Worm (Caenorhabditis elegans) whole organism, young adult: ENCODE measurements around the gene oac-24.
A peak's percentile ranks its signal among the peaks of the same experiment; 100 is the strongest.

ENCODE experiments used
- B0336.3 ChIP-seq: fragments of 200-800 bp; sonication (Bioruptor generic); IDR thresholded peaks from 2 replicates; pipeline ENCODE4 v1.3.6; 2022; ENCODE audit warnings: missing genetic modification characterization, missing compliant biosample characterization
- D2030.7 ChIP-seq: fragments of 200-800 bp; sonication (Bioruptor generic); IDR thresholded peaks from 2 replicates; pipeline ENCODE4 v1.3.6; 2022; ENCODE audit warnings: missing genetic modification reagents, missing genetic modification characterization, missing compliant biosample characterization
- F10E7.11 ChIP-seq: sonication (generic microtip); optimal IDR thresholded peaks from 2 replicates; lab custom pipeline; 2017; ENCODE audit warnings: mild to moderate bottlenecking, missing genetic modification characterization, moderate library complexity, missing compliant biosample characterization
- F23B12.7 ChIP-seq: sonication (generic microtip); optimal IDR thresholded peaks from 2 replicates; lab custom pipeline; 2017; ENCODE audit warnings: missing genetic modification characterization, mild to moderate bottlenecking, missing compliant biosample characterization, antibody characterized with exemption, moderate library complexity; ENCODE audit not compliant: insufficient read depth
- F33H1.4 ChIP-seq: fragments of 200-800 bp; sonication (Bioruptor generic); IDR thresholded peaks from 2 replicates; pipeline ENCODE4 v1.3.6; 2022; ENCODE audit warnings: missing genetic modification reagents, missing genetic modification characterization, missing compliant biosample characterization
- F37B4.10 ChIP-seq: fragments of 200-800 bp; sonication (Bioruptor generic); IDR thresholded peaks from 2 replicates; pipeline ENCODE4 v1.3.6; 2022; ENCODE audit warnings: missing genetic modification characterization, missing compliant biosample characterization
- F49E8.2 ChIP-seq: sonication (generic microtip); optimal IDR thresholded peaks from 3 replicates; lab custom pipeline; 2017; ENCODE audit warnings: missing genetic modification characterization, mild to moderate bottlenecking, missing compliant biosample characterization, antibody characterized with exemption, moderate library complexity; ENCODE audit not compliant: insufficient read depth
- F52B5.7 ChIP-seq: sonication (generic microtip); optimal IDR thresholded peaks from 2 replicates; lab custom pipeline; 2016; ENCODE audit warnings: mild to moderate bottlenecking, missing genetic modification characterization, missing compliant biosample characterization
- F55B11.4 ChIP-seq: sonication (generic microtip); optimal IDR thresholded peaks from 2 replicates; lab custom pipeline; 2016; ENCODE audit warnings: missing compliant biosample characterization, missing genetic modification characterization, borderline replicate concordance; ENCODE audit not compliant: insufficient read depth
- K11D2.4 ChIP-seq: fragments of 200-800 bp; sonication (Bioruptor generic); IDR thresholded peaks from 2 replicates; pipeline ENCODE4 v1.3.6; 2022; ENCODE audit warnings: missing genetic modification reagents, missing genetic modification characterization, missing compliant biosample characterization
- T07F8.4 ChIP-seq: sonication (generic microtip); optimal IDR thresholded peaks from 2 replicates; lab custom pipeline; 2016; ENCODE audit warnings: mild to moderate bottlenecking, missing genetic modification characterization, moderate library complexity, missing compliant biosample characterization
- T26A5.8 ChIP-seq: sonication (generic microtip); optimal IDR thresholded peaks from 2 replicates; lab custom pipeline; 2016; ENCODE audit warnings: missing genetic modification characterization, missing compliant biosample characterization
- Y67H2A.10 ChIP-seq: fragments of 200-800 bp; sonication (Bioruptor generic); conservative IDR thresholded peaks from 2 replicates; pipeline ENCODE4 v1.3.6; 2022; ENCODE audit warnings: missing genetic modification reagents, missing genetic modification characterization, missing compliant biosample characterization
- Y79H2A.3 ChIP-seq: fragments of 200-800 bp; sonication (Bioruptor generic); conservative IDR thresholded peaks from 2 replicates; pipeline ENCODE4 v1.3.6; 2022; ENCODE audit warnings: missing genetic modification reagents, missing genetic modification characterization, missing compliant biosample characterization
- Y95B8A.8 ChIP-seq: fragments of 200-800 bp; sonication (Bioruptor generic); IDR thresholded peaks from 2 replicates; pipeline ENCODE4 v1.3.6; 2022; ENCODE audit warnings: missing genetic modification reagents, missing genetic modification characterization, missing compliant biosample characterization
- akir-1 ChIP-seq: fragments of 200-800 bp; sonication (Bioruptor generic); optimal IDR thresholded peaks from 2 replicates; lab custom pipeline; 2018; ENCODE audit warnings: mild to moderate bottlenecking, missing genetic modification characterization, moderate library complexity, missing compliant biosample characterization
- athp-1 ChIP-seq: sonication (generic microtip); optimal IDR thresholded peaks from 2 replicates; lab custom pipeline; 2017; ENCODE audit warnings: mild to moderate bottlenecking, missing genetic modification characterization, missing compliant biosample characterization
- attf-5 ChIP-seq: fragments of 200-800 bp; sonication (Bioruptor generic); optimal IDR thresholded peaks from 2 replicates; lab custom pipeline; 2018; ENCODE audit warnings: mild to moderate bottlenecking, missing genetic modification characterization, missing compliant biosample characterization
- ccch-3 ChIP-seq: fragments of 200-800 bp; sonication (Bioruptor generic); optimal IDR thresholded peaks from 2 replicates; lab custom pipeline; 2018; ENCODE audit warnings: mild to moderate bottlenecking, missing genetic modification characterization, missing compliant biosample characterization
- cebp-2 ChIP-seq: fragments of 200-800 bp; sonication (Bioruptor generic); IDR thresholded peaks from 2 replicates; pipeline ENCODE4 v1.3.6; 2022; ENCODE audit warnings: missing genetic modification characterization, missing compliant biosample characterization
- ceh-79 ChIP-seq: sonication (generic microtip); optimal IDR thresholded peaks from 2 replicates; lab custom pipeline; 2017; ENCODE audit warnings: mild to moderate bottlenecking, missing genetic modification characterization, missing compliant biosample characterization
- chd-7 ChIP-seq: sonication (generic microtip); optimal IDR thresholded peaks from 2 replicates; lab custom pipeline; 2016; ENCODE audit warnings: mild to moderate bottlenecking, missing genetic modification characterization, moderate library complexity, missing compliant biosample characterization
- egl-44 ChIP-seq: fragments of 200-800 bp; sonication (Bioruptor generic); IDR thresholded peaks from 2 replicates; pipeline ENCODE4 v1.3.6; 2022; ENCODE audit warnings: missing genetic modification reagents, missing genetic modification characterization, missing compliant biosample characterization
- hmg-1.2 ChIP-seq: fragments of 200-800 bp; sonication (Bioruptor generic); IDR thresholded peaks from 2 replicates; pipeline ENCODE4 v1.3.6; 2022; ENCODE audit warnings: missing genetic modification reagents, missing genetic modification characterization, missing compliant biosample characterization
- lin-26 ChIP-seq: fragments of 200-800 bp; sonication (Bioruptor generic); IDR thresholded peaks from 2 replicates; pipeline ENCODE4 v1.3.6; 2022; ENCODE audit warnings: missing genetic modification reagents, missing genetic modification characterization, missing compliant biosample characterization
- lin-40 ChIP-seq: sonication (generic microtip); optimal IDR thresholded peaks from 2 replicates; lab custom pipeline; 2016; ENCODE audit warnings: missing genetic modification characterization, mild to moderate bottlenecking, missing compliant biosample characterization, missing genotype, missing genetic modification reagents
- lin-54 ChIP-seq: fragments of 200-800 bp; sonication (Bioruptor generic); optimal IDR thresholded peaks from 2 replicates; lab custom pipeline; 2018; ENCODE audit warnings: mild to moderate bottlenecking, missing genetic modification characterization, missing compliant biosample characterization
- madf-6 ChIP-seq: fragments of 200-800 bp; sonication (Bioruptor generic); IDR thresholded peaks from 2 replicates; pipeline ENCODE4 v1.3.6; 2022; ENCODE audit warnings: missing genetic modification reagents, missing genetic modification characterization, missing compliant biosample characterization
- mcd-1 ChIP-seq: fragments of 200-800 bp; sonication (Bioruptor generic); IDR thresholded peaks from 2 replicates; pipeline ENCODE4 v1.3.6; 2022; ENCODE audit warnings: missing genetic modification reagents, missing genetic modification characterization, missing compliant biosample characterization
- mes-4 ChIP-seq: sonication (generic microtip); optimal IDR thresholded peaks from 2 replicates; lab custom pipeline; 2016; ENCODE audit warnings: missing genotype, missing genetic modification characterization, missing compliant biosample characterization
- nhr-80 ChIP-seq: sonication (generic microtip); optimal IDR thresholded peaks from 2 replicates; lab custom pipeline; 2016; ENCODE audit warnings: missing genetic modification characterization, missing compliant biosample characterization
- nhr-90 ChIP-seq: sonication (generic microtip); optimal IDR thresholded peaks from 2 replicates; lab custom pipeline; 2016; ENCODE audit warnings: missing genotype, mild to moderate bottlenecking, missing genetic modification characterization, missing compliant biosample characterization
- rcor-1 ChIP-seq: fragments of 200-800 bp; sonication (Bioruptor generic); IDR thresholded peaks from 2 replicates; pipeline ENCODE4 v1.3.6; 2022; ENCODE audit warnings: missing genetic modification reagents, missing genetic modification characterization, missing compliant biosample characterization
- repo-1 ChIP-seq: sonication (generic microtip); optimal IDR thresholded peaks from 2 replicates; lab custom pipeline; 2017; ENCODE audit warnings: mild to moderate bottlenecking, missing genetic modification characterization, missing compliant biosample characterization
- snpc-4 ChIP-seq, 5 experiments: fragments of 150-350 bp in 1 of 5; sonication (generic microtip) in 4 of 5; optimal IDR thresholded peaks; 2 replicates each; lab custom pipeline; 2014 to 2018; ENCODE audit warnings: missing genetic modification characterization in 5 of 5, missing biosample characterization in 3 of 5, antibody characterized with exemption in 2 of 5, mild to moderate bottlenecking in 2 of 5, missing compliant biosample characterization in 2 of 5, missing genotype in 2 of 5, moderate library complexity in 2 of 5, missing genetic modification reagents in 1 of 5
- tlf-1 ChIP-seq: fragments of 200-800 bp; sonication (Bioruptor generic); optimal IDR thresholded peaks from 2 replicates; lab custom pipeline; 2018; ENCODE audit warnings: mild to moderate bottlenecking, missing genetic modification characterization, missing compliant biosample characterization
- xnd-1 ChIP-seq: sonication (generic microtip); optimal IDR thresholded peaks from 2 replicates; lab custom pipeline; 2016; ENCODE audit warnings: missing genotype, missing genetic modification reagents, missing genetic modification characterization, missing compliant biosample characterization
- zfh-2 ChIP-seq: fragments of 200-800 bp; sonication (Bioruptor generic); conservative IDR thresholded peaks from 2 replicates; pipeline ENCODE4 v1.3.6; 2022; ENCODE audit warnings: missing genetic modification reagents, missing genetic modification characterization, missing compliant biosample characterization
- zim-3 ChIP-seq: sonication (generic microtip); optimal IDR thresholded peaks from 2 replicates; lab custom pipeline; 2017; ENCODE audit warnings: mild to moderate bottlenecking, missing genetic modification characterization, moderate library complexity, missing compliant biosample characterization
- ztf-25 ChIP-seq: fragments of 200-800 bp; sonication (Bioruptor generic); IDR thresholded peaks from 2 replicates; pipeline ENCODE4 v1.3.6; 2022; ENCODE audit warnings: missing genetic modification reagents, missing genetic modification characterization, missing compliant biosample characterization
- ztf-26 ChIP-seq: sonication (generic microtip); optimal IDR thresholded peaks from 2 replicates; lab custom pipeline; 2017; ENCODE audit warnings: missing genetic modification characterization, missing compliant biosample characterization
- ztf-28 ChIP-seq: fragments of 200-800 bp; sonication (Bioruptor generic); IDR thresholded peaks from 2 replicates; pipeline ENCODE4 v1.3.6; 2022; ENCODE audit warnings: missing genetic modification reagents, missing genetic modification characterization, missing compliant biosample characterization
- ztf-3 ChIP-seq: fragments of 200-800 bp; sonication (Bioruptor generic); optimal IDR thresholded peaks from 2 replicates; lab custom pipeline; 2018; ENCODE audit warnings: mild to moderate bottlenecking, missing genetic modification characterization, missing compliant biosample characterization

oac-24 gene

DNA sequence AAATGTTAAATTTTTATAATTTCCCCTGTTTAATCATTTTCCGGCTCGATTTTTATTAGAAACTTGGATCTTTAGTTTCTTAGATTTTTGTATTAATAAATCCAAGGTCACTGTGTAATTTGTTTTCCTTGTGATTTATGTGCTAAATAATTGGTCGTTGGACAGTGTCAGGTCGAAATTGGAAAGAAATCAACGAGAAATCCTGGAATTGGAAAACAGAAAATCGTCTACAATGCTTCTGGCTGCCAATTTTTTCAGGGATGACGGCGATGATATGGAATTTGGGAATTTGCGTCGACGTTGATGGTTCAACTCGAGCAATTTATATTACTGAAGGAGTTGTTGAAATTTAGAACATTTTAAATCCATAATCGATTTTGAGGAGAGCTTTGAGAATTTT lies 24.0 kb downstream of the oac-24 start:
- no peak for TF ChIP-seq F52B5.7
- TF ChIP-seq egl-44 (GFP tag; lab: Robert Waterston, UW) = no peak
- peak; percentile 52 for TF ChIP-seq madf-6
- 0 out of 2 replicates have a peak, but pooled peaks have one; percentile 50 for TF ChIP-seq ztf-25 (GFP tag; lab: Robert Waterston, UW)
- no peak for TF ChIP-seq K11D2.4 (GFP tag; lab: Robert Waterston, UW)
- no peak for TF ChIP-seq snpc-4 (GFP tag; optimal IDR thresholded peaks at IDR 0.05; lab: Kevin White, UChicago)
- TF ChIP-seq snpc-4 (tag; optimal IDR thresholded peaks at IDR 0.05; lab: Kevin White, UChicago) = no peak
- no peak for TF ChIP-seq T26A5.8 (tag; lab: Kevin White, UChicago)
- no peak for TF ChIP-seq Y67H2A.10 (GFP tag; lab: Robert Waterston, UW)
- TF ChIP-seq Y79H2A.3 (GFP tag; lab: Robert Waterston, UW) = peak; percentile 85
- TF ChIP-seq B0336.3 (GFP tag; lab: Robert Waterston, UW) = 0 out of 2 replicates have a peak, but pooled peaks have one; percentile 19
- TF ChIP-seq T07F8.4 = no peak
- peak; percentile 0 for TF ChIP-seq chd-7 (tag; lab: Kevin White, UChicago)
- no peak for TF ChIP-seq zim-3 (tag; lab: Kevin White, UChicago)
- peak; percentile 17 for TF ChIP-seq lin-54 (GFP tag; lab: Kevin White, UChicago)
- no peak for TF ChIP-seq athp-1

DNA sequence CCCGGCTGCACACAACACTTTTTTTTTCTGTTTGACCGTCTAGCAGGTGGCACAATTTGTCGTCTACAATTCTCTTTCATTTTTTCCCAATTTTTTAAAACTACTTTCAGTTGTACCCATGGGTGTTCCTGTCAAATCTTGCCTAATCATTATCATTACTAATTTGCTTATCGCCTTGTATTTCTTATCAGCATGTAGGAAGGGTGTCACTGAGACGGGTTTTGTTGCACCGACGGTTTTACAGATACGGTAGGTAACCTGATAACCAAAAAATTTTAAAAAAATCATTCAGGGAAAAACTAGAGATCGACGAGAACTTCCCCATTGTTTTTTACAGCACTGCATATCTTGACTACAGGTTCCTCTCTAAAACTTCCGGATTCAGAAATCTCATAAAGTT lies 27.2 kb downstream of the oac-24 start, which contains the start of gene F39G3.2:
TSS of gene F39G3.2 (plus strand) at position 105 of the 400 bp plus-strand sequence.
- TF ChIP-seq nhr-80 (tag; lab: Kevin White, UChicago) = peak; percentile 74
- TF ChIP-seq zfh-2 = no peak
- no peak for TF ChIP-seq ztf-3 (GFP tag; lab: Kevin White, UChicago)
- no peak for TF ChIP-seq F10E7.11 (tag; lab: Kevin White, UChicago)
- TF ChIP-seq cebp-2 (GFP tag; lab: Robert Waterston, UW) = no peak
- no peak for TF ChIP-seq ceh-79
- no peak for TF ChIP-seq Y79H2A.3 (GFP tag; lab: Robert Waterston, UW)

DNA sequence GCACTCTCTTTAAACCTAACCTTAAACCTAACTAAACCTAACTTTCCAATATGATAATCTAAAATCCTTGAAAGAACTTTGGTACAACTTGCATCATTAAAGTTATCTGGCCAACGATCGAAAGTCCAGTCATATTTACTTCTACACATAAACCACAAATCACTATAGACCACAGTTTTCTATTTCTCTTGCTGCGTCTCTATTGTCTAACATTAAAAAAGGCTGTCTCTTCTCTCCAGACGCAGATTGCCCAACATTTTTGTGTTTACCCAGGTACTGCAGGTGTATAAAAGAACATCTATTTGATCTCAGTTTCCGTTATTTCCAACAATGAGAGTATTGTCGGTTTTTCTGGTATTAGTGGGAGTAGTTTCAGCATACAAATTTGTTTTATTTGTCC lies 31.6 kb downstream of the oac-24 start, which contains the start of gene ugt-61:
TSS of gene ugt-61 (plus strand) at position 233 of the 400 bp plus-strand sequence.
- no peak for TF ChIP-seq F49E8.2
- no peak for TF ChIP-seq F33H1.4 (GFP tag; lab: Robert Waterston, UW)
- no peak for TF ChIP-seq ztf-28
- TF ChIP-seq nhr-80 (tag; lab: Kevin White, UChicago) = peak; percentile 16
- TF ChIP-seq rcor-1 (GFP tag; lab: Robert Waterston, UW) = no peak
- peak; percentile 51; the same call in 1 of the 2 replicates for TF ChIP-seq hmg-1.2 (GFP tag; lab: Robert Waterston, UW)
- TF ChIP-seq F55B11.4 (tag; lab: Kevin White, UChicago) = no peak
- no peak for TF ChIP-seq Y95B8A.8 (GFP tag; lab: Robert Waterston, UW)
- TF ChIP-seq F23B12.7 = no peak
- no peak for TF ChIP-seq ztf-26 (tag; lab: Kevin White, UChicago)
- TF ChIP-seq mes-4 (tag; lab: Kevin White, UChicago) = no peak
- no peak for TF ChIP-seq zim-3 (tag; lab: Kevin White, UChicago)
- no peak for TF ChIP-seq D2030.7 (GFP tag; lab: Robert Waterston, UW)
- TF ChIP-seq akir-1 (GFP tag; lab: Kevin White, UChicago) = no peak
- no peak for TF ChIP-seq egl-44 (GFP tag; lab: Robert Waterston, UW)

DNA sequence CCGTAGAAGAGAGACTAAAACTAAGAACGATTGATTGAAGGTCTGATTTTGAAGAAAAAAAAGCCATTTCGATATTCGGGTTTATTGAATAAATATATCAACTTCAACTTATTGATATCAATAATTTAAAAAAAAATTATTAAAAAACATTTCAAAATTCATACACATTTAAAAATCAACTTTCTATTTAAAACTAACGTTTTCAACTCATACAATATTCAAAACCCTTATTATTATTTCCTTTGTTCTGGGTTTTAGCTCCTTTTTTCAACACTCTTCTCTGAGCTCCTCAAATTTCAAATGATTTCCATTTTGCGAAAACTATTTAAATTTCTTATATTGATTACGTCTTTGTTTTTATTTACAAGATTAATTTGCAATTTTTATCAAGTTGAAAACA lies 34.7 kb downstream of the oac-24 start, which contains the start of gene C18G1.7:
TSS of gene C18G1.7 (plus strand) at position 301 of the 400 bp plus-strand sequence.
- TF ChIP-seq lin-40 (tag; lab: Kevin White, UChicago) (no peak), attf-5 (GFP tag; lab: Kevin White, UChicago) (no peak), ccch-3 (GFP tag; lab: Kevin White, UChicago) (no peak), F33H1.4 (GFP tag; lab: Robert Waterston, UW) (no peak), xnd-1 (tag; lab: Kevin White, UChicago) (no peak), repo-1 (tag; lab: Kevin White, UChicago) (no peak), F49E8.2 (no peak), B0336.3 (GFP tag; lab: Robert Waterston, UW) (no peak), F37B4.10 (GFP tag; lab: Robert Waterston, UW) (no peak), tlf-1 (GFP tag; lab: Kevin White, UChicago) (no peak), lin-26 (no peak), nhr-90 (tag; lab: Kevin White, UChicago) (no peak), nhr-80 (tag; lab: Kevin White, UChicago) (no peak), mcd-1 (GFP tag; lab: Robert Waterston, UW) (no peak), K11D2.4 (GFP tag; lab: Robert Waterston, UW) (no peak), athp-1 (no peak), akir-1 (GFP tag; lab: Kevin White, UChicago) (no peak)
- TF ChIP-seq, all 124 proteins: peak for 0
